Worm (Caenorhabditis elegans): ENCODE measurements around the gene fbxb-52.
"Not testable (repeated sequence)": the region's sequence is repeated elsewhere in the genome, so short reads cannot be mapped to it uniquely, and the experiment has no call there.

Gene fbxb-52

DNA sequence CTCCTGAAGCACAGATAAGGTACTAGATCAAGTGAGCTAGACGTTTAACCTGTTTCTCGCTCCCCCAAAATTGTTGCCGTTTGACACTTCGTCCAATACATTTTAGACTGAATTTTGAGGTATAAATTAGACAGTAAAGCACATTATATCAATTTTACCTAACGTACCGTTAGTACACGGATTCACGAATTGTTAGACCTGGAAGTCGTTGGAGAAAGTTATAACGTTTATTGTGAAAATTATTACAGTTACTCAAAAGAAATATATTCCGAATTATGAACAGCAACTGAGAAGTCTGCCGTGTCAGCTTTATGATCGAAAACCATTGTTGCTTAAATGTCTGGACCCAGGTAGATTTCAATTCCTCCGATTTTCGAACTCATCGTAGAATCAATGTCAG lies 10.4 kb upstream of the fbxb-52 start:
- TF ChIP-seq fkh-4 (tag; optimal IDR thresholded peaks at IDR 0.05; ENCODE audit: borderline replicate concordance) (no peak), sup-37 (GFP tag; optimal IDR thresholded peaks at IDR 0.05) (no peak), efl-1 (optimal IDR thresholded peaks at IDR 0.05) (no peak), efl-1 (GFP tag; optimal IDR thresholded peaks at IDR 0.05 in 1 of 2) (peak in 1 of 2 experiments; percentile 91)

- TF ChIP-seq fkh-8 (tag; optimal IDR thresholded peaks at IDR 0.05); grh-1 (GFP tag; IDR thresholded peaks at IDR 0.05); sox-4 (tag; optimal IDR thresholded peaks at IDR 0.05): not testable (repeated sequence)
Measured at ce11 chrII:1556217-1556616, 5.8 kb upstream of the fbxb-52 start, which contains the start of the genes fbxb-54 and fbxb-50. TSS of gene fbxb-54 (minus strand) at chrII:1556317. TSS of gene fbxb-50 (plus strand) at chrII:1556443.

ce11 chrII:1545625-1546024 lies 4.8 kb downstream of the fbxb-52 start, which contains the start of gene K05F6.12:
TSS of gene K05F6.12 (plus strand) at chrII:1545925.
- no peak for TF ChIP-seq ama-1 (optimal IDR thresholded peaks at IDR 0.05)
- no peak for TF ChIP-seq snpc-4 (tag; optimal IDR thresholded peaks at IDR 0.05)
- TF ChIP-seq hlh-17 (GFP tag; optimal IDR thresholded peaks at IDR 0.05; ENCODE audit: borderline replicate concordance) = no peak
- TF ChIP-seq mab-9 (GFP tag; IDR thresholded peaks at IDR 0.05) = no peak
- no peak for TF ChIP-seq nhr-28 (tag; optimal IDR thresholded peaks at IDR 0.05)
- TF ChIP-seq C16A3.4 (tag; optimal IDR thresholded peaks at IDR 0.05) = no peak
- TF ChIP-seq sptf-1 (tag; optimal IDR thresholded peaks at IDR 0.05) = no peak
- TF ChIP-seq pqm-1 (tag; optimal IDR thresholded peaks at IDR 0.05) = no peak
- no peak for TF ChIP-seq dsc-1 (tag; optimal IDR thresholded peaks at IDR 0.05)
- no peak for TF ChIP-seq Y116A8C.19 (tag; optimal IDR thresholded peaks at IDR 0.05; ENCODE audit: borderline replicate concordance)
- TF ChIP-seq sup-37 (GFP tag; optimal IDR thresholded peaks at IDR 0.05) = no peak
- TF ChIP-seq lsy-2 (tag; optimal IDR thresholded peaks at IDR 0.05) = no peak

ce11 chrII:1543182-1543581 lies 7.2 kb downstream of the fbxb-52 start, which contains the start of gene K05F6.4:
TSS of gene K05F6.4 (plus strand) at chrII:1543482.
- TF ChIP-seq skn-1 (tag; optimal IDR thresholded peaks at IDR 0.05); aly-2 (tag; optimal IDR thresholded peaks at IDR 0.05); grh-1 (GFP tag; IDR thresholded peaks at IDR 0.05): not testable (repeated sequence)

ce11 chrII:1540628-1541027 lies 9.8 kb downstream of the fbxb-52 start, which contains the start of gene poml-4:
TSS of gene poml-4 (plus strand) at chrII:1540928.
- TF ChIP-seq fos-1, sptf-1, ceh-82 (tag; optimal IDR thresholded peaks at IDR 0.05): not testable (repeated sequence)

- TF ChIP-seq fkh-10 (GFP tag; optimal IDR thresholded peaks at IDR 0.05) (no peak), efl-1 (optimal IDR thresholded peaks at IDR 0.05) (no peak), efl-1 (GFP tag; optimal IDR thresholded peaks at IDR 0.05 in 1 of 2) (no peak), aha-1 (tag; optimal IDR thresholded peaks at IDR 0.05) (no peak), C34B4.2 (tag; optimal IDR thresholded peaks at IDR 0.05) (no peak), C04F5.9 (tag; optimal IDR thresholded peaks at IDR 0.05) (no peak), mep-1 (tag; optimal IDR thresholded peaks at IDR 0.05) (no peak), ces-1 (GFP tag; optimal IDR thresholded peaks at IDR 0.05) (no peak), zag-1 (tag; optimal IDR thresholded peaks at IDR 0.05) (no peak), vab-15 (tag; optimal IDR thresholded peaks at IDR 0.05) (no peak), F16B12.6 (tag; optimal IDR thresholded peaks at IDR 0.05) (no peak), sup-37 (GFP tag; optimal IDR thresholded peaks at IDR 0.05) (no peak), egl-27 (tag; optimal IDR thresholded peaks at IDR 0.05) (no peak)
Measured at ce11 chrII:1538589-1538988, 11.8 kb downstream of the fbxb-52 start, which contains the start of gene fbxb-44. TSS of gene fbxb-44 (plus strand) at chrII:1538889.

Data from whole organism, L1 larva.